Fruit fly (Drosophila melanogaster) Kc167 (cell line): ENCODE data around the gene HDAC11.

Experiments
- h ChIP-seq: fragments of >200 bp; optimal IDR thresholded peaks from 3 replicates; lab custom pipeline; 2018; ENCODE audit warnings: missing external identifiers
- psq ChIP-seq: fragments of >200 bp; optimal IDR thresholded peaks from 2 replicates; lab custom pipeline; 2017; ENCODE audit warnings: missing external identifiers

DNA sequence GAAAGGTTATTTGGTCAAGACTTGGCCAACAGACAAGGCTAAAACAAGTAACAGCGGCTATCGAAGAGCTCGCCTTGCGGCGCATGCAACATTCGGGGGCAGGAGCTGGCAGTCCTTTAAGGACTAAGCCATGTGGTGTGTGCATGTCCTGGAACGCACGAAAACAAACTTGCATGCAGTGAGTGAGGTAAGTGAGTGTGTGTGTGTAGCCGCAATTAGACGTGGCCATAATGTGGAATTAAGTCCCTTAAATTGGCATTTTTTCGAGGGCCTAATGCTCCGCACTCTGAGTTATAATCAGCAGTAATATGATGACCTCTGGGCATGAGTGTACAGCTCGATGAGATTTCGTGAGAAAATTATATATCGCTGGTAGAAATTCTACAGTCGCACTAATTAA is 22.4 kb downstream of the HDAC11 start, which contains the start of gene sosie:
- no peak for TF ChIP-seq h (lab: Kevin White, UChicago)
- TF ChIP-seq psq (lab: Kevin White, UChicago), result no peak
